Fruit fly (Drosophila melanogaster) whole organism, prepupa: ENCODE results near the gene Col4a1.

Source experiments
- Blimp-1 ChIP-seq: fragments of 200-800 bp; sonication (Bioruptor generic); optimal IDR thresholded peaks from 3 replicates; lab custom pipeline; 2017; ENCODE audit warnings: missing biosample characterization, missing genetic modification characterization, mild to moderate bottlenecking, moderate library complexity, missing genetic modification reagents
- CG10631 ChIP-seq: fragments of 200-800 bp; sonication (Bioruptor generic); optimal IDR thresholded peaks from 2 replicates; lab custom pipeline; 2016; ENCODE audit warnings: missing biosample characterization, missing genetic modification characterization
- CG10669 ChIP-seq: fragments of 200-800 bp; sonication (Bioruptor generic); optimal IDR thresholded peaks from 3 replicates; lab custom pipeline; 2018; ENCODE audit warnings: missing biosample characterization, mild to moderate bottlenecking, missing genetic modification characterization, moderate library complexity
- CG11294 ChIP-seq: fragments of 200-800 bp; sonication (Bioruptor generic); IDR thresholded peaks from 2 replicates; pipeline ENCODE4 v1.3.6; 2022; ENCODE audit warnings: missing biosample characterization, missing genetic modification characterization
- CG11762 ChIP-seq: fragments of 200-800 bp; sonication (Bioruptor generic); optimal IDR thresholded peaks from 3 replicates; lab custom pipeline; 2016; ENCODE audit warnings: missing biosample characterization, missing genetic modification characterization; ENCODE audit not compliant: insufficient read depth
- CG11902 ChIP-seq: fragments of 200-800 bp; sonication (Bioruptor generic); optimal IDR thresholded peaks from 3 replicates; lab custom pipeline; 2016; ENCODE audit warnings: missing biosample characterization, missing genetic modification characterization
- CG15336 ChIP-seq: fragments of 200-800 bp; sonication (Bioruptor generic); IDR thresholded peaks from 2 replicates; pipeline ENCODE4 v1.3.6; 2022; ENCODE audit warnings: missing biosample characterization, missing genetic modification characterization
- CG1621 ChIP-seq: fragments of 200-800 bp; sonication (Bioruptor generic); optimal IDR thresholded peaks from 3 replicates; lab custom pipeline; 2018; ENCODE audit warnings: missing biosample characterization, mild to moderate bottlenecking, missing genetic modification characterization
- CG16779 ChIP-seq: fragments of 200-800 bp; sonication (Bioruptor generic); optimal IDR thresholded peaks from 3 replicates; lab custom pipeline; 2017; ENCODE audit warnings: missing biosample characterization, mild to moderate bottlenecking, missing genetic modification characterization
- CG3032 ChIP-seq: fragments of 200-800 bp; optimal IDR thresholded peaks from 2 replicates; lab custom pipeline; 2019; ENCODE audit warnings: missing biosample characterization, mild to moderate bottlenecking, missing genetic modification characterization, moderate library complexity
- CG31627 ChIP-seq: fragments of 200-800 bp; sonication (Bioruptor generic); optimal IDR thresholded peaks from 3 replicates; lab custom pipeline; 2016; ENCODE audit warnings: missing biosample characterization, missing genetic modification characterization
- CG32006 ChIP-seq: fragments of 200-800 bp; sonication (Bioruptor generic); optimal IDR thresholded peaks from 3 replicates; lab custom pipeline; 2017; ENCODE audit warnings: missing biosample characterization, mild to moderate bottlenecking, missing genetic modification characterization
- CG34406 ChIP-seq: fragments of 200-800 bp; sonication (Bioruptor generic); optimal IDR thresholded peaks from 3 replicates; lab custom pipeline; 2016; ENCODE audit warnings: missing biosample characterization, missing genetic modification characterization
- CG3919 ChIP-seq: fragments of 200-800 bp; sonication (Bioruptor generic); optimal IDR thresholded peaks from 3 replicates; lab custom pipeline; 2016; ENCODE audit warnings: missing biosample characterization, missing genetic modification characterization
- CG4318 ChIP-seq: fragments of 200-800 bp; sonication (Bioruptor generic); optimal IDR thresholded peaks from 3 replicates; lab custom pipeline; 2017; ENCODE audit warnings: missing biosample characterization, mild to moderate bottlenecking, missing genetic modification characterization
- CG6276 ChIP-seq: fragments of 200-800 bp; sonication (Bioruptor generic); optimal IDR thresholded peaks from 2 replicates; lab custom pipeline; 2017; ENCODE audit warnings: missing biosample characterization, mild to moderate bottlenecking, missing genetic modification characterization
- CG6808 ChIP-seq: fragments of 200-800 bp; sonication (Bioruptor generic); optimal IDR thresholded peaks from 3 replicates; lab custom pipeline; 2017; ENCODE audit warnings: missing biosample characterization, missing genetic modification characterization, mild to moderate bottlenecking, moderate library complexity, missing genetic modification reagents
- CG6854 ChIP-seq: fragments of 200-800 bp; sonication (Bioruptor generic); optimal IDR thresholded peaks from 2 replicates; lab custom pipeline; 2017; ENCODE audit warnings: missing biosample characterization, mild to moderate bottlenecking, missing genetic modification characterization
- CG7368 ChIP-seq: fragments of 200-800 bp; sonication (Bioruptor generic); optimal IDR thresholded peaks from 3 replicates; lab custom pipeline; 2016; ENCODE audit warnings: missing biosample characterization, missing genetic modification characterization
- CG8119 ChIP-seq: fragments of 200-800 bp; sonication (Bioruptor generic); IDR thresholded peaks from 3 replicates; pipeline ENCODE4 v1.3.6; 2022; ENCODE audit warnings: missing biosample characterization, missing genetic modification characterization
- CG8632 ChIP-seq: fragments of 200-800 bp; sonication (Bioruptor generic); optimal IDR thresholded peaks from 3 replicates; lab custom pipeline; 2016; ENCODE audit warnings: missing biosample characterization, missing genetic modification characterization
- CG9139 ChIP-seq: fragments of 200-800 bp; sonication (Bioruptor generic); optimal IDR thresholded peaks from 3 replicates; lab custom pipeline; 2017; ENCODE audit warnings: missing biosample characterization, mild to moderate bottlenecking, missing genetic modification characterization
- Eip75B ChIP-seq: fragments of 200-800 bp; sonication (Bioruptor generic); optimal IDR thresholded peaks from 3 replicates; lab custom pipeline; 2016; ENCODE audit warnings: missing biosample characterization, missing genetic modification characterization
- Eip78C ChIP-seq: fragments of 200-800 bp; sonication (Bioruptor generic); peaks from one replicate; lab custom pipeline; 2016; ENCODE audit warnings: missing biosample characterization, missing genetic modification characterization
- Eip93F ChIP-seq: fragments of 200-800 bp; sonication (Bioruptor generic); optimal IDR thresholded peaks from 2 replicates; lab custom pipeline; 2016; ENCODE audit warnings: missing biosample characterization, mild to moderate bottlenecking, missing genetic modification characterization
- Ets21C ChIP-seq: fragments of 200-800 bp; sonication (Bioruptor generic); optimal IDR thresholded peaks from 3 replicates; lab custom pipeline; 2016; ENCODE audit warnings: missing biosample characterization, missing genetic modification characterization
- Ets96B ChIP-seq: fragments of 200-800 bp; optimal IDR thresholded peaks from 2 replicates; lab custom pipeline; 2019; ENCODE audit warnings: missing biosample characterization, mild to moderate bottlenecking, missing genetic modification characterization, moderate library complexity
- Gug ChIP-seq: fragments of 200-800 bp; sonication (Bioruptor generic); IDR thresholded peaks from 2 replicates; pipeline ENCODE4 v1.3.6; 2022; ENCODE audit warnings: missing biosample characterization, missing genetic modification characterization
- Hr38 ChIP-seq: sonication (Bioruptor generic); optimal IDR thresholded peaks from 2 replicates; lab custom pipeline; 2016; ENCODE audit warnings: missing biosample characterization, missing genetic modification characterization
- Hr39 ChIP-seq: fragments of 200-800 bp; sonication (Bioruptor generic); optimal IDR thresholded peaks from 2 replicates; lab custom pipeline; 2016; ENCODE audit warnings: missing biosample characterization, missing genetic modification characterization
- Hr4 ChIP-seq: fragments of 200-800 bp; sonication (Bioruptor generic); optimal IDR thresholded peaks from 3 replicates; lab custom pipeline; 2016; ENCODE audit warnings: missing biosample characterization, missing genetic modification characterization
- Lpt ChIP-seq: fragments of 200-800 bp; sonication (Bioruptor generic); optimal IDR thresholded peaks from 3 replicates; lab custom pipeline; 2016; ENCODE audit warnings: missing biosample characterization, missing genetic modification characterization
- Met ChIP-seq: fragments of 200-800 bp; sonication (Bioruptor generic); optimal IDR thresholded peaks from 3 replicates; lab custom pipeline; 2016; ENCODE audit warnings: missing biosample characterization, missing genetic modification characterization
- OdsH ChIP-seq: fragments of 200-800 bp; sonication (Bioruptor generic); optimal IDR thresholded peaks from 3 replicates; lab custom pipeline; 2016; ENCODE audit warnings: missing biosample characterization, missing genetic modification characterization
- Smox ChIP-seq: fragments of 200-800 bp; sonication (Bioruptor generic); optimal IDR thresholded peaks from 3 replicates; lab custom pipeline; 2016; ENCODE audit warnings: missing biosample characterization, missing genetic modification characterization
- Sox14 ChIP-seq: fragments of 200-800 bp; sonication (Bioruptor generic); optimal IDR thresholded peaks from 3 replicates; lab custom pipeline; 2016; ENCODE audit warnings: missing biosample characterization, missing genetic modification characterization
- Sox15 ChIP-seq: fragments of 200-800 bp; sonication (Bioruptor generic); optimal IDR thresholded peaks from 3 replicates; lab custom pipeline; 2016; ENCODE audit warnings: missing biosample characterization, missing genetic modification characterization
- achi ChIP-seq: fragments of 200-800 bp; sonication (Bioruptor generic); optimal IDR thresholded peaks from 3 replicates; lab custom pipeline; 2016; ENCODE audit warnings: missing biosample characterization, missing genetic modification characterization
- cyc ChIP-seq: fragments of 200-800 bp; sonication (Bioruptor generic); optimal IDR thresholded peaks from 3 replicates; lab custom pipeline; 2016; ENCODE audit warnings: missing biosample characterization, missing genetic modification characterization
- dsx ChIP-seq: fragments of 200-800 bp; optimal IDR thresholded peaks from 3 replicates; lab custom pipeline; 2019; ENCODE audit warnings: missing biosample characterization, mild to moderate bottlenecking, missing genetic modification characterization, moderate library complexity; ENCODE audit not compliant: poor library complexity, severe bottlenecking
- eg ChIP-seq: fragments of 200-800 bp; sonication (Bioruptor generic); IDR thresholded peaks from 3 replicates; pipeline ENCODE4 v1.3.6; 2022; ENCODE audit warnings: missing biosample characterization, missing genetic modification characterization
- fd59A ChIP-seq: fragments of 200-800 bp; sonication (Bioruptor generic); optimal IDR thresholded peaks from 2 replicates; lab custom pipeline; 2017; ENCODE audit warnings: missing biosample characterization, mild to moderate bottlenecking, missing genetic modification characterization, missing genetic modification reagents
- fkh ChIP-seq: fragments of 200-800 bp; sonication (Bioruptor generic); optimal IDR thresholded peaks from 3 replicates; lab custom pipeline; 2017; ENCODE audit warnings: missing biosample characterization, mild to moderate bottlenecking, missing genetic modification characterization, moderate library complexity
- lz ChIP-seq: fragments of 200-800 bp; sonication (Bioruptor generic); optimal IDR thresholded peaks from 3 replicates; lab custom pipeline; 2016; ENCODE audit warnings: missing biosample characterization, missing genetic modification characterization
- pdm3 ChIP-seq: fragments of 200-800 bp; sonication (Bioruptor generic); optimal IDR thresholded peaks from 3 replicates; lab custom pipeline; 2016; ENCODE audit warnings: missing biosample characterization, missing genetic modification characterization
- salr ChIP-seq, 2 experiments: fragments of 200-800 bp; sonication (Bioruptor generic); optimal IDR thresholded peaks; 3 replicates each; lab custom pipeline; 2016 to 2018; ENCODE audit warnings: missing biosample characterization in 2 of 2, missing genetic modification characterization in 2 of 2, mild to moderate bottlenecking in 1 of 2
- spab ChIP-seq: fragments of 200-800 bp; sonication (Bioruptor generic); optimal IDR thresholded peaks from 2 replicates; lab custom pipeline; 2017; ENCODE audit warnings: missing biosample characterization, mild to moderate bottlenecking, missing genetic modification characterization, missing genetic modification reagents
- ss ChIP-seq, 2 experiments: fragments of 200-800 bp; sonication (Bioruptor generic); optimal IDR thresholded peaks; 2 replicates in 1 of 2; 3 replicates in 1 of 2; lab custom pipeline; 2017 to 2018; ENCODE audit warnings: mild to moderate bottlenecking in 2 of 2, missing biosample characterization in 2 of 2, missing genetic modification characterization in 2 of 2, moderate library complexity in 1 of 2
- svp ChIP-seq: fragments of 200-800 bp; sonication (Bioruptor generic); peaks from one replicate; lab custom pipeline; 2016; ENCODE audit warnings: missing biosample characterization, missing genetic modification characterization
- topi ChIP-seq: fragments of 200-800 bp; sonication (Bioruptor generic); optimal IDR thresholded peaks from 3 replicates; lab custom pipeline; 2016; ENCODE audit warnings: missing biosample characterization, missing genetic modification characterization
- vri ChIP-seq: fragments of 200-800 bp; sonication (Bioruptor generic); optimal IDR thresholded peaks from 3 replicates; lab custom pipeline; 2016; ENCODE audit warnings: missing biosample characterization, mild to moderate bottlenecking, missing genetic modification characterization

Gene Col4a1

DNA sequence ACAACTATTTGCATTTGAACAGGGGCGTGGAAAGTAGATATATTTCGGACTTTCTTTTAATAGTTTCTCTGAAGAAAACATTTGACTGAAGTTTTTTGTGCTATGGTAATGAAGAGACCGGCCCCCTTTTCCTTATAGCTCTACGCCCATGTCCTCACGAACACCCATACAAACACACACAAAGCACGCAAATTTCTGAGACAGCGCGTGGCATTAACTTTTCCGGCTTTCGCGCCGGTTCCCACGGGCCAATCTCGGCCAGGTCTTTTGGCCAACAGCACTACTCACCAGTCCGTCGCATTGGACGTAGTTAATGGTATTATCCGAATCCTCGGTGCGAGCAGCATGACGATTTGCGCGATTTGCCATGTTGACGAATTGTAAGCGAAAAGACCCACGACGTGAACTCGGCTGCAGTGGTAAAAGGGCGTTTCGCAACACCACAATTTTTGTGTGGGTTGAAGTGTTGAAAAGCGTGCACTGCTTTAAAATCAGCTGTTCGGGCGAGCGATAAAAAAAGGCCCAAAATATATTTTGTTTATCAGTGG lies 23.0 kb downstream of the Col4a1 start, which contains the start of gene senju:
Gene senju, plus strand, starts transcription at position 477 of the 548 bp plus-strand sequence.
- TF ChIP-seq dsx (GFP tag; lab: Kevin White, UChicago): peak; percentile 59
- TF ChIP-seq OdsH (GFP tag; lab: Kevin White, UChicago): peak; percentile 88
- TF ChIP-seq ss (GFP tag; optimal IDR thresholded peaks at IDR 0.05; lab: Kevin White, UChicago): peak; percentile 71 to 73
- peak; percentile 83 for TF ChIP-seq CG7368 (GFP tag; lab: Kevin White, UChicago)
- peak; percentile 87 for TF ChIP-seq CG8119
- TF ChIP-seq CG6808 (GFP tag; lab: Kevin White, UChicago): peak; percentile 75
- peak; percentile 86 for TF ChIP-seq topi (GFP tag; lab: Kevin White, UChicago)
- TF ChIP-seq CG15336: peak; percentile 84
- TF ChIP-seq vri (GFP tag; lab: Kevin White, UChicago): peak; percentile 85
- TF ChIP-seq CG10669 (GFP tag; lab: Kevin White, UChicago): peak; percentile 79
- TF ChIP-seq Sox15: peak; percentile 73
- peak; percentile 57 for TF ChIP-seq fd59A (GFP tag; lab: Kevin White, UChicago)
- peak; percentile 68 for TF ChIP-seq CG3032 (tag; lab: Kevin White, UChicago)
- TF ChIP-seq Hr4 (GFP tag; lab: Kevin White, UChicago): peak; percentile 89
- peak; percentile 61 for TF ChIP-seq Gug (GFP tag; lab: Robert Waterston, UW)
- TF ChIP-seq Eip93F (GFP tag; lab: Kevin White, UChicago): no peak
- peak; percentile 86 for TF ChIP-seq CG32006 (GFP tag; lab: Kevin White, UChicago)
- peak; percentile 51 for TF ChIP-seq CG9139 (GFP tag; lab: Kevin White, UChicago)
- peak; percentile 79 for TF ChIP-seq Lpt (GFP tag; lab: Kevin White, UChicago)
- TF ChIP-seq CG11762 (GFP tag; lab: Kevin White, UChicago): peak; percentile 75
- peak; percentile 75 for TF ChIP-seq spab (GFP tag; lab: Kevin White, UChicago)
- peak; percentile 77 for TF ChIP-seq CG6854
- TF ChIP-seq CG6276 (GFP tag; lab: Kevin White, UChicago): no peak
- peak; percentile 89 for TF ChIP-seq CG31627 (GFP tag; lab: Kevin White, UChicago)
- TF ChIP-seq fkh (GFP tag; lab: Kevin White, UChicago): peak; percentile 83
- TF ChIP-seq Eip78C (GFP tag; lab: Kevin White, UChicago): peak; percentile 95
- TF ChIP-seq Hr38: peak; percentile 29
- peak; percentile 80 for TF ChIP-seq CG1621 (tag; lab: Kevin White, UChicago)
- TF ChIP-seq achi (GFP tag; lab: Kevin White, UChicago): peak; percentile 86
- TF ChIP-seq CG34406 (GFP tag; lab: Kevin White, UChicago): peak; percentile 79
- TF ChIP-seq Met (GFP tag; lab: Kevin White, UChicago): peak; percentile 87
- TF ChIP-seq CG11902 (GFP tag; lab: Kevin White, UChicago): peak; percentile 72
- TF ChIP-seq Eip75B: peak; percentile 83
- peak; percentile 80 for TF ChIP-seq CG8632 (GFP tag; lab: Kevin White, UChicago)
- TF ChIP-seq salr (GFP tag; optimal IDR thresholded peaks at IDR 0.05; lab: Kevin White, UChicago): peak; percentile 66 to 67
- peak; percentile 89 for TF ChIP-seq lz (GFP tag; lab: Kevin White, UChicago)
- TF ChIP-seq cyc: peak; percentile 84
- peak; percentile 84 for TF ChIP-seq Smox
- TF ChIP-seq CG11294 (GFP tag; lab: Robert Waterston, UW): peak; percentile 62
- peak; percentile 93 for TF ChIP-seq svp
- peak; percentile 84 for TF ChIP-seq Hr39 (GFP tag; lab: Kevin White, UChicago)
- peak; percentile 91 for TF ChIP-seq Sox14 (GFP tag; lab: Kevin White, UChicago)
- TF ChIP-seq pdm3 (GFP tag; lab: Kevin White, UChicago): peak; percentile 90
- peak; percentile 93 for TF ChIP-seq CG3919 (GFP tag; lab: Kevin White, UChicago)
- peak; percentile 91 for TF ChIP-seq eg (GFP tag; lab: Robert Waterston, UW)
- TF ChIP-seq CG16779 (tag; lab: Kevin White, UChicago): peak; percentile 58
- no peak for TF ChIP-seq CG4318
- TF ChIP-seq Blimp-1: peak; percentile 48
- peak; percentile 85 for TF ChIP-seq CG10631
- peak; percentile 82 for TF ChIP-seq Ets21C (GFP tag; lab: Kevin White, UChicago)
- peak; percentile 77 for TF ChIP-seq Ets96B (tag; lab: Kevin White, UChicago)
